Fruit fly (Drosophila melanogaster) whole organism, wandering third instar larva: ENCODE measurements around the gene CG17211.

Source experiments
- Abd-B ChIP-seq: fragments of >200 bp; optimal IDR thresholded peaks from 2 replicates; lab custom pipeline; 2017; ENCODE audit warnings: missing biosample characterization, missing genetic modification characterization
- CG32264 ChIP-seq: fragments of 200-800 bp; sonication (Bioruptor generic); optimal IDR thresholded peaks from 2 replicates; lab custom pipeline; 2016; ENCODE audit warnings: missing biosample characterization, missing genetic modification characterization
- CG9705 ChIP-seq: fragments of 200-800 bp; sonication (Bioruptor generic); optimal IDR thresholded peaks from 2 replicates; lab custom pipeline; 2018; ENCODE audit warnings: missing biosample characterization, mild to moderate bottlenecking, missing genetic modification characterization
- Dfd ChIP-seq: fragments of >200 bp; optimal IDR thresholded peaks from 2 replicates; lab custom pipeline; 2017; ENCODE audit warnings: missing biosample characterization, missing genetic modification characterization
- HLH106 ChIP-seq: fragments of 200-800 bp; optimal IDR thresholded peaks from 3 replicates; lab custom pipeline; 2019; ENCODE audit warnings: missing biosample characterization, mild to moderate bottlenecking, missing genetic modification characterization, moderate library complexity
- Hnf4 ChIP-seq: fragments of 200-800 bp; sonication (Bioruptor generic); optimal IDR thresholded peaks from 2 replicates; lab custom pipeline; 2016; ENCODE audit warnings: missing biosample characterization, mild to moderate bottlenecking, missing genetic modification characterization
- Hr78 ChIP-seq: fragments of >200 bp; optimal IDR thresholded peaks from 2 replicates; lab custom pipeline; 2017; ENCODE audit warnings: missing biosample characterization, missing genetic modification characterization
- Hr83 ChIP-seq: fragments of 200-300 bp; sonication (Bioruptor generic); optimal IDR thresholded peaks from 2 replicates; lab custom pipeline; 2016; ENCODE audit warnings: missing biosample characterization, mild to moderate bottlenecking, missing genetic modification characterization, moderate library complexity; ENCODE audit not compliant: poor library complexity, severe bottlenecking
- Jra ChIP-seq: sonication (Bioruptor generic); optimal IDR thresholded peaks from 2 replicates; lab custom pipeline; 2016; ENCODE audit warnings: missing biosample characterization, missing genetic modification characterization
- Mio ChIP-seq: sonication (Bioruptor generic); optimal IDR thresholded peaks from 2 replicates; lab custom pipeline; 2016; ENCODE audit warnings: missing biosample characterization, missing genetic modification characterization
- Myc ChIP-seq: fragments of >200 bp; optimal IDR thresholded peaks from 2 replicates; lab custom pipeline; 2017
- Rel ChIP-seq, 2 experiments: fragments of 200-800 bp; sonication (Bioruptor generic) in 1 of 2; optimal IDR thresholded peaks; 2 replicates in 1 of 2; 3 replicates in 1 of 2; lab custom pipeline; 2016 to 2019; ENCODE audit warnings: mild to moderate bottlenecking in 2 of 2, missing biosample characterization in 2 of 2, missing genetic modification characterization in 2 of 2, moderate library complexity in 1 of 2
- Vsx2 ChIP-seq: fragments of 200-300, 225-300 bp; sonication (Bioruptor generic); optimal IDR thresholded peaks from 2 replicates; lab custom pipeline; 2018; ENCODE audit warnings: missing biosample characterization, missing genetic modification characterization; ENCODE audit not compliant: partially characterized antibody
- br ChIP-seq: fragments of 200-800 bp; sonication (Bioruptor generic); optimal IDR thresholded peaks from 2 replicates; lab custom pipeline; 2016; ENCODE audit warnings: missing biosample characterization, missing genetic modification characterization
- brk ChIP-seq: fragments of 200-800 bp; sonication (Bioruptor generic); optimal IDR thresholded peaks from 2 replicates; lab custom pipeline; 2016; ENCODE audit warnings: missing biosample characterization, mild to moderate bottlenecking, missing genetic modification characterization
- dl ChIP-seq, 2 experiments: fragments of 175-275, 200-275 bp in 1 of 2; fragments of 200-275 bp in 1 of 2; sonication (Bioruptor generic); optimal IDR thresholded peaks; lab custom pipeline; 2018; ENCODE audit warnings: mild to moderate bottlenecking in 2 of 2, missing biosample characterization in 2 of 2, missing genetic modification characterization in 2 of 2, moderate library complexity in 2 of 2; ENCODE audit not compliant: partially characterized antibody in 2 of 2, insufficient read depth in 1 of 2
- dmrt93B ChIP-seq: fragments of 200-800 bp; sonication (Bioruptor generic); optimal IDR thresholded peaks from 2 replicates; lab custom pipeline; 2018; ENCODE audit warnings: missing biosample characterization, mild to moderate bottlenecking, missing genetic modification characterization
- dsf ChIP-seq: sonication (Bioruptor generic); optimal IDR thresholded peaks from 2 replicates; lab custom pipeline; 2016; ENCODE audit warnings: missing biosample characterization, missing genetic modification characterization, borderline replicate concordance
- ey ChIP-seq: fragments of 200-800 bp; sonication (Bioruptor generic); optimal IDR thresholded peaks from 2 replicates; lab custom pipeline; 2016; ENCODE audit warnings: missing biosample characterization, missing genetic modification characterization
- foxo ChIP-seq, 2 experiments: fragments of 200-800 bp; sonication (Bioruptor generic); optimal IDR thresholded peaks; 2 replicates in 1 of 2; 3 replicates in 1 of 2; lab custom pipeline; 2016 to 2017; ENCODE audit warnings: missing biosample characterization in 2 of 2, missing genetic modification characterization in 2 of 2
- fru ChIP-seq: fragments of 200-800 bp; sonication (Bioruptor generic); optimal IDR thresholded peaks from 3 replicates; lab custom pipeline; 2016; ENCODE audit warnings: missing biosample characterization, mild to moderate bottlenecking, missing genetic modification characterization
- h ChIP-seq: fragments of 200-800 bp; sonication (Bioruptor generic); optimal IDR thresholded peaks from 3 replicates; lab custom pipeline; 2016; ENCODE audit warnings: missing biosample characterization, mild to moderate bottlenecking, missing genetic modification characterization
- lola ChIP-seq: fragments of >200 bp; optimal IDR thresholded peaks from 2 replicates; lab custom pipeline; 2017; ENCODE audit warnings: missing biosample characterization, missing genetic modification characterization
- pan ChIP-seq: fragments of >200 bp; optimal IDR thresholded peaks from 2 replicates; lab custom pipeline; 2017
- psq ChIP-seq: fragments of 200-800 bp; sonication (Bioruptor generic); optimal IDR thresholded peaks from 3 replicates; lab custom pipeline; 2017; ENCODE audit warnings: missing biosample characterization, mild to moderate bottlenecking, missing genetic modification characterization, moderate library complexity
- rgr ChIP-seq: fragments of 200-800 bp; sonication (Bioruptor generic); optimal IDR thresholded peaks from 3 replicates; lab custom pipeline; 2016; ENCODE audit warnings: missing biosample characterization, mild to moderate bottlenecking, missing genetic modification characterization
- sage ChIP-seq: fragments of 200-800 bp; sonication (Bioruptor generic); optimal IDR thresholded peaks from 2 replicates; lab custom pipeline; 2016; ENCODE audit warnings: missing biosample characterization, mild to moderate bottlenecking, missing genetic modification characterization
- sv ChIP-seq: fragments of 200-800 bp; sonication (Bioruptor generic); optimal IDR thresholded peaks from 3 replicates; lab custom pipeline; 2016; ENCODE audit warnings: missing biosample characterization, missing genetic modification characterization
- usp ChIP-seq: fragments of >200 bp; optimal IDR thresholded peaks from 2 replicates; lab custom pipeline; 2017; ENCODE audit warnings: missing biosample characterization, missing genetic modification characterization
- woc ChIP-seq: sonication (Bioruptor generic); optimal IDR thresholded peaks from 2 replicates; lab custom pipeline; 2016; ENCODE audit warnings: missing biosample characterization, mild to moderate bottlenecking, missing genetic modification characterization

The CG17211 gene

DNA sequence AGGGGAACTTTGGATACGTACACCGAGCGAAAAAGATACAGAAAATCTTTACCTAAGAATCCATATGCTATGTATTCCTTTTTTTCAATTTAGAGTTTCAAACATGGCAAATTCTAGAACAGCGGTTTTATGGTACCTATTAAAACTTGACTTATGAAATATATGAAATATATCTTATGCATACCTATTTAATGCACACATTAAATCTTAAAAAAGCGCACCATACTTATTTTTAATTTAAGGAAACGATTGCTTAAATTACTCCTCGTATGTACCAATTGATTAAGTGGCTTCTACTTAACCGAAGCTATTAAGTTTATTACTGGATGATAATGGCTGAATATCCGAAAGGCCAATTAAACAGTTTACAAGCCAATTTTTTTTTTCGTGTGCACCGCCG is 5.8 kb downstream of the CG17211 start:
- TF ChIP-seq Hr83 (no peak), foxo (GFP tag; optimal IDR thresholded peaks at IDR 0.05; lab: Kevin White, UChicago) (peak in 1 of 2 experiments; percentile 4)

DNA sequence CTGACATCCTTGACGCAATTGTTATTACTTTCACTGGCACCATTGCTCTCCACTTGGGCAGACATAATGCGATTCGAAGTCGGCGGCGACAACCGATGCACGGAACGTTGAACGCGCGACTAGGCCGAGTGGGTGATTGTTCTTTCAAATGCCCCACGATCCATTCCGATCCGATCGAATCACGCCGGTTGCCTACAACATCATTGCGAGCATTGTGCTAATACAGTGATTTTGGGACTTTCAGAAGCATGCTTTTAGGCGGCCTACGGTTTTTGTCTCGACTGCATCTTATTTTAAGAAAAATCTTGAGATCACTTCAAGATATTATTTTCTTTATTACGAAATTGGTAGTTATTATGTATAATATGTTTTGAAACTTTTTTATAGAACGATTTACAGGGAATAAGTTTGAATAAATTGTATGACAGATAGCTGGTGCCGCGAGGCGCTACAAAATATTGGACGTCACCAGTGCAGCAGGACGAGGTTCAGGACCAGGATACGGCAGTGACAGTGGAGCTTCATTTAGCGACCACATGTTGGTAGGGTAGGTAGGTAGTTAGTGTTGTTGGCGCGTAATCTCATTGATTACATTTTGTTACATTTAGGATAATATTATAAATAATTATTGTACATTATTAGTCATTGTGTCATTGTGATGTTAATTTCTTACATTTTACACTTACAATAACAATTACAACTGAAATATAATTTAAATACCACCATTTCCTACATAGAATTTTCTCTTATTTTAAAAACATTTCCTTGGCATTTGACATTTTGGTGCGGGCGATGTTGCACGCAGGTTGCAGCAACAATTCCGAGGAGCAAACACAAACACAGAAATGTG is 19.3 kb downstream of the CG17211 start, which contains the start of gene rho-6:
Gene rho-6, minus strand, starts transcription at position 137 of the 850 bp plus-strand sequence.
- TF ChIP-seq Myc (lab: Kevin White, UChicago): peak; percentile 58
- no peak for TF ChIP-seq pan (lab: Kevin White, UChicago)
- TF ChIP-seq woc (GFP tag; lab: Kevin White, UChicago): no peak

DNA sequence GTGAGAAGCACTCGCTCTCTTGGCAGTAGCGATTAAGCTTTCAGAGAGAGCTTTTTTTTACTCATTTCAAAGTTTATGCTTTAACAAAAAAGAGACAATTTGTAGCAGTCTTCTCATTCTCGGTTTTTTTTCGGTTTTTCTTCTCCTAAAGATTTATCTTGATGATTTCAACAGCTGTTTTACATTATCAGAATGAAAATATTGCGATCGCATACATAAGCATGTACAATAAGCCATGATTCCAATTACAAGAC is 19.9 kb downstream of the CG17211 start:
- TF ChIP-seq dl (GFP tag; optimal IDR thresholded peaks at IDR 0.05; lab: Kevin White, UChicago; ENCODE audit: insufficient read depth in 1 of 2, partially characterized antibody in 2 of 2): no peak
- TF ChIP-seq Dfd (GFP tag; lab: Kevin White, UChicago): no peak
- TF ChIP-seq h (GFP tag; lab: Kevin White, UChicago): no peak
- TF ChIP-seq dsf (GFP tag; lab: Kevin White, UChicago): no peak
- TF ChIP-seq Vsx2 (GFP tag; lab: Kevin White, UChicago): no peak
- no peak for TF ChIP-seq br
- no peak for TF ChIP-seq dmrt93B
- TF ChIP-seq CG9705 (GFP tag; lab: Kevin White, UChicago): no peak
- no peak for TF ChIP-seq brk (GFP tag; lab: Kevin White, UChicago)
- TF ChIP-seq CG32264 (GFP tag; lab: Kevin White, UChicago): no peak
- no peak for TF ChIP-seq psq (GFP tag; lab: Kevin White, UChicago)
- no peak for TF ChIP-seq Hnf4 (GFP tag; lab: Kevin White, UChicago)
- no peak for TF ChIP-seq rgr
- TF ChIP-seq usp (GFP tag; lab: Kevin White, UChicago): no peak
- no peak for TF ChIP-seq Hr78
- no peak for TF ChIP-seq lola (GFP tag; lab: Kevin White, UChicago)
- TF ChIP-seq pan (lab: Kevin White, UChicago): no peak
- no peak for TF ChIP-seq Abd-B (GFP tag; lab: Kevin White, UChicago)
- TF ChIP-seq Jra: no peak
- TF ChIP-seq Myc (lab: Kevin White, UChicago): no peak

DNA sequence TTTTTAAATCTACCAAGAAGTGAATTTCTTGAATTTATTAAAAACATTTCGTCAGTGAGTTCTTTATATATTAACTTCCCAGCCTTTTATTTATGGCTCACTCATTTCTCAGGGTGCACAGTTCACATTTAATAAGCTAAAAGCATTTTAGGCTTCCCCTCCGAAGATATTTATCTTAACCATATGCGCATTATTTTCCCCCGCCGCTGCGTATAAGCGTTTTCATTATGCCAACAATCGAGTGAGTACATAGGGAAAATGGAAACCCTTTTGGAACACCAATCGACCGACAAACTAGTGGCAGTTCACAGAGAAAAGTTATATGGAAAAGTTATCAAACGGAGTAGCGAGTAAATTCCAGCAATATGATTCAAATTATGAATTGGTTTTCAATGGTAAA is 23.5 kb downstream of the CG17211 start, which contains the start of gene Gr33a:
Gene Gr33a, plus strand, starts transcription at position 301 of the 400 bp plus-strand sequence.
- TF ChIP-seq Dfd (GFP tag; lab: Kevin White, UChicago): no peak
- TF ChIP-seq psq (GFP tag; lab: Kevin White, UChicago): no peak
- TF ChIP-seq Rel (GFP tag; optimal IDR thresholded peaks at IDR 0.05; lab: Kevin White, UChicago): no peak
- no peak for TF ChIP-seq Rel (tag; optimal IDR thresholded peaks at IDR 0.05; lab: Kevin White, UChicago)
- no peak for TF ChIP-seq woc (GFP tag; lab: Kevin White, UChicago)
- no peak for TF ChIP-seq fru (GFP tag; lab: Kevin White, UChicago)
- TF ChIP-seq brk (GFP tag; lab: Kevin White, UChicago): no peak
- no peak for TF ChIP-seq sv (GFP tag; lab: Kevin White, UChicago)
- TF ChIP-seq ey (GFP tag; lab: Kevin White, UChicago): no peak
- TF ChIP-seq HLH106 (tag; lab: Kevin White, UChicago): no peak

DNA sequence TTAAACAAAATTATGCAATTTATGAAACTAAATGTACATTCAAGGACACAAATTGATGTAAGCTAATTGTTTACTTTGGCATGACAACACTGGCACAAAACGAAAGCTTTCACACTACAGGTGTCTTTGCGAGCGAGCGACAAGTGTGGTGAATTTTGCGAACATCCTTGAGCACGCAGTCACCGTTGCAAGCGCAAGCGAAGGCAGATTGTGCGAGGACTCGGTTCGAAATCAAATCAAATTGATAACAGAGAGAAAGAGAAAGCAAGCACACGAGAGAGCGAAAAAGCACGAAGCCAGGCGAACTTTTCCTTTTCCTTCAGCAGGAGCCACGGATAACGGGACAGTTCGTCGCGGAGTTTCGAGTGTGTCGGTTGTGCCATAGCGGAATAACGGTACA is 28.3 kb downstream of the CG17211 start, which contains the start of gene CG31760:
Gene CG31760, plus strand, starts transcription at position 342 of the 400 bp plus-strand sequence.
- TF ChIP-seq CG9705 (GFP tag; lab: Kevin White, UChicago) (no peak), brk (GFP tag; lab: Kevin White, UChicago) (no peak), psq (GFP tag; lab: Kevin White, UChicago) (no peak), Mio (GFP tag; lab: Kevin White, UChicago) (no peak), fru (GFP tag; lab: Kevin White, UChicago) (no peak), sage (GFP tag; lab: Kevin White, UChicago) (no peak), lola (GFP tag; lab: Kevin White, UChicago) (no peak), foxo (GFP tag; optimal IDR thresholded peaks at IDR 0.05; lab: Kevin White, UChicago) (no peak), ey (GFP tag; lab: Kevin White, UChicago) (no peak), woc (GFP tag; lab: Kevin White, UChicago) (no peak), Jra (no peak)
- TF ChIP-seq, all 38 proteins: peak for 0
